Fruit fly (Drosophila melanogaster): ENCODE results near the gene Ziz.

Gene Ziz

DNA sequence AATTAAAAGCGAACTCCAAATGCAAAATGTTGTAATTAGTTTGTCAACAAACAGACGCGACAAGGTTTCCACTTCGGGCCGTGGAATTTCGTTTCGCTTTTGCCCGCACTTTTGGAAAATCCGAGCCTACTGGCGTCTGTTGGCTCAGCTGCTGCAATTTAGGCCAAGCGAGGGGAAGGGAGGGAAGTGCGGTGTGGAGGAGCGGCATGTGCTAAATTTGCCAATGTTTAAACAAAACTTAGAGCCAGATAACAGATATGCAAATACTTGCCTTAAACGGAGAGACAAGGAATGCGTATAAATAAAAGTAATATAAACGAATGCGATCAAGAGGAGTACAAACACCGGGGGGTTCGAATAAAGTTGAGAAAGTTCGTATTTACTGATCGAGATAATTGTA lies 27.5 kb upstream of the Ziz start (continued):
- no peak for TF ChIP-seq bigmax (GFP tag; optimal IDR thresholded peaks at IDR 0.05)
- TF ChIP-seq CG3065 (GFP tag; optimal IDR thresholded peaks at IDR 0.05): no peak
- peak; percentile 45; the same call in 1 of the 2 replicates for TF ChIP-seq rib (GFP tag; IDR thresholded peaks at IDR 0.05)
- no peak for TF ChIP-seq CG12391 (tag; optimal IDR thresholded peaks at IDR 0.05)
- TF ChIP-seq CG31388 (GFP tag; optimal IDR thresholded peaks at IDR 0.05): no peak
- no peak for TF ChIP-seq H2.0 (GFP tag; IDR thresholded peaks at IDR 0.05)
- no peak for TF ChIP-seq ems (GFP tag; optimal IDR thresholded peaks at IDR 0.05)
- no peak for TF ChIP-seq CG14441 (GFP tag; IDR thresholded peaks at IDR 0.05)
- TF ChIP-seq pnt (GFP tag; optimal IDR thresholded peaks at IDR 0.05): no peak
- no peak for TF ChIP-seq CG7271 (tag; optimal IDR thresholded peaks at IDR 0.05)
- TF ChIP-seq D19A (tag; optimal IDR thresholded peaks at IDR 0.05): no peak
- TF ChIP-seq mam (GFP tag; optimal IDR thresholded peaks at IDR 0.05): no peak
- TF ChIP-seq CG1233 (GFP tag; optimal IDR thresholded peaks at IDR 0.05): no peak
- no peak for TF ChIP-seq tna (GFP tag; IDR thresholded peaks at IDR 0.05; ENCODE audit: partially characterized antibody)
- TF ChIP-seq CG4617 (GFP tag; optimal IDR thresholded peaks at IDR 0.05; ENCODE audit: borderline replicate concordance): no peak
- no peak for TF ChIP-seq CG42726 (GFP tag; IDR thresholded peaks at IDR 0.05; ENCODE audit: partially characterized antibody)
- no peak for TF ChIP-seq CG9215 (GFP tag; IDR thresholded peaks at IDR 0.05)
- TF ChIP-seq wek (GFP tag; optimal IDR thresholded peaks at IDR 0.05): no peak
- TF ChIP-seq CG1529 (GFP tag; optimal IDR thresholded peaks at IDR 0.05): no peak
- no peak for TF ChIP-seq CG15514 (GFP tag; optimal IDR thresholded peaks at IDR 0.05)
- no peak for TF ChIP-seq dmrt11E (tag; optimal IDR thresholded peaks at IDR 0.05)
- no peak for TF ChIP-seq CG15479 (GFP tag; optimal IDR thresholded peaks at IDR 0.05)
- peak; percentile 14; the same call in 1 of the 2 replicates for TF ChIP-seq CG7372 (GFP tag; IDR thresholded peaks at IDR 0.05)
- no peak for TF ChIP-seq CG13424 (tag; optimal IDR thresholded peaks at IDR 0.05)
- no peak for TF ChIP-seq sug (tag; optimal IDR thresholded peaks at IDR 0.05)
- TF ChIP-seq BEAF-32 (GFP tag; optimal IDR thresholded peaks at IDR 0.05): no peak
- no peak for TF ChIP-seq scrt (GFP tag; optimal IDR thresholded peaks at IDR 0.05)
- TF ChIP-seq sens (GFP tag): peak; percentile 39
- no peak for TF ChIP-seq CG3847 (GFP tag; IDR thresholded peaks at IDR 0.05)
- no peak for TF ChIP-seq Dip3 (GFP tag; optimal IDR thresholded peaks at IDR 0.05)
- no peak for TF ChIP-seq Sry-β (GFP tag; optimal IDR thresholded peaks at IDR 0.05)
- TF ChIP-seq CG32772 (GFP tag; IDR thresholded peaks at IDR 0.05): no peak
- no peak for TF ChIP-seq usp (GFP tag; optimal IDR thresholded peaks at IDR 0.05)
- no peak for TF ChIP-seq cg (GFP tag; optimal IDR thresholded peaks at IDR 0.05)
- TF ChIP-seq fd96Cb (tag; optimal IDR thresholded peaks at IDR 0.05): no peak
- TF ChIP-seq Rfx (GFP tag; IDR thresholded peaks at IDR 0.05): 0 out of 2 replicates have a peak, but pooled peaks have one; percentile 9
- peak; percentile 32; the same call in 1 of the 2 replicates for TF ChIP-seq crol (GFP tag; IDR thresholded peaks at IDR 0.05)
- no peak for TF ChIP-seq B-H1 (GFP tag; IDR thresholded peaks at IDR 0.05)
- no peak for TF ChIP-seq gcm2 (GFP tag; optimal IDR thresholded peaks at IDR 0.05)
- TF ChIP-seq sim (GFP tag; IDR thresholded peaks at IDR 0.05): no peak
- TF ChIP-seq gt (GFP tag; IDR thresholded peaks at IDR 0.05): no peak
- TF ChIP-seq ac (GFP tag; optimal IDR thresholded peaks at IDR 0.05): no peak
- no peak for TF ChIP-seq CG10209 (GFP tag; optimal IDR thresholded peaks at IDR 0.05)
- TF ChIP-seq CG10543 (GFP tag; optimal IDR thresholded peaks at IDR 0.05): no peak
- no peak for TF ChIP-seq Mrtf (GFP tag; IDR thresholded peaks at IDR 0.05)
- no peak for TF ChIP-seq Oaz (GFP tag; IDR thresholded peaks at IDR 0.05)
- no peak for TF ChIP-seq Sox102F (GFP tag; optimal IDR thresholded peaks at IDR 0.05)
- no peak for TF ChIP-seq Hr78 (GFP tag; optimal IDR thresholded peaks at IDR 0.05)
- no peak for TF ChIP-seq ab (GFP tag; optimal IDR thresholded peaks at IDR 0.05)
- no peak for TF ChIP-seq zen2 (GFP tag; IDR thresholded peaks at IDR 0.05; ENCODE audit: partially characterized antibody)
- TF ChIP-seq knrl (GFP tag; IDR thresholded peaks at IDR 0.05; ENCODE audit: partially characterized antibody): no peak

Measured in whole organism, embryonic.